Worm (Caenorhabditis elegans) whole organism, early embryonic: Measurements from ENCODE around the gene Y54G2A.52.

Experiments
- B0310.2 ChIP-seq: sonication (generic microtip); optimal IDR thresholded peaks from 2 replicates; lab custom pipeline; 2016; ENCODE audit warnings: mild to moderate bottlenecking, missing genetic modification characterization, missing compliant biosample characterization
- F13C5.2 ChIP-seq: sonication (generic microtip); optimal IDR thresholded peaks from 2 replicates; lab custom pipeline; 2017; ENCODE audit warnings: mild to moderate bottlenecking, missing genetic modification characterization, inconsistent platforms, missing compliant biosample characterization
- aly-1 ChIP-seq: sonication (generic microtip); optimal IDR thresholded peaks from 2 replicates; lab custom pipeline; 2016; ENCODE audit warnings: missing genetic modification characterization, missing compliant biosample characterization
- ama-1 ChIP-seq: fragments of 150-350 bp; optimal IDR thresholded peaks from 2 replicates; lab custom pipeline; 2014
- ceh-13 ChIP-seq: fragments of 200-800 bp; sonication (Bioruptor generic); optimal IDR thresholded peaks from 2 replicates; lab custom pipeline; 2018; ENCODE audit warnings: mild to moderate bottlenecking, missing genetic modification characterization, missing compliant biosample characterization
- ceh-36 ChIP-seq: sonication (generic microtip); optimal IDR thresholded peaks from 2 replicates; lab custom pipeline; 2016; ENCODE audit warnings: missing genetic modification characterization, inconsistent platforms, missing compliant biosample characterization
- ets-7 ChIP-seq: sonication (generic microtip); optimal IDR thresholded peaks from 2 replicates; lab custom pipeline; 2016; ENCODE audit warnings: missing genotype, missing genetic modification characterization, missing compliant biosample characterization
- flt-1 ChIP-seq: fragments of 200-800 bp; sonication (Bioruptor generic); IDR thresholded peaks from 2 replicates; pipeline ENCODE4 v1.3.6; 2022; ENCODE audit warnings: missing genetic modification characterization, missing compliant biosample characterization
- hmbx-1 ChIP-seq: sonication (generic microtip); optimal IDR thresholded peaks from 2 replicates; lab custom pipeline; 2016; ENCODE audit warnings: mild to moderate bottlenecking, missing genetic modification characterization, missing compliant biosample characterization
- hmg-4 ChIP-seq: fragments of 200-800 bp; sonication (Bioruptor generic); optimal IDR thresholded peaks from 2 replicates; lab custom pipeline; 2018; ENCODE audit warnings: mild to moderate bottlenecking, missing genetic modification characterization, missing compliant biosample characterization
- hnd-1 ChIP-seq: sonication (generic microtip); optimal IDR thresholded peaks from 2 replicates; lab custom pipeline; 2016; ENCODE audit warnings: missing genetic modification characterization, missing compliant biosample characterization
- pes-1 ChIP-seq: fragments of 200-800 bp; sonication (Bioruptor generic); IDR thresholded peaks from 2 replicates; pipeline ENCODE4 v1.3.6; 2022; ENCODE audit warnings: missing genetic modification reagents, missing genetic modification characterization, missing compliant biosample characterization
- scrt-1 ChIP-seq: fragments of 200-800 bp; sonication (Bioruptor generic); IDR thresholded peaks from 2 replicates; pipeline ENCODE4 v1.3.6; 2022; ENCODE audit warnings: missing genetic modification characterization, missing compliant biosample characterization
- sea-1 ChIP-seq: fragments of 200-800 bp; sonication (Bioruptor generic); conservative IDR thresholded peaks from 2 replicates; pipeline ENCODE4 v1.3.6; 2022; ENCODE audit warnings: missing genetic modification characterization, missing compliant biosample characterization
- tbx-11 ChIP-seq: fragments of 200-800 bp; sonication (Bioruptor generic); IDR thresholded peaks from 2 replicates; pipeline ENCODE4 v1.3.6; 2022; ENCODE audit warnings: missing genetic modification characterization, missing compliant biosample characterization
- tbx-37 ChIP-seq: fragments of 200-800 bp; sonication (Bioruptor generic); conservative IDR thresholded peaks from 2 replicates; pipeline ENCODE4 v1.3.6; 2022; ENCODE audit warnings: missing genetic modification reagents, missing genetic modification characterization, missing compliant biosample characterization
- tra-4 ChIP-seq: sonication (generic microtip); optimal IDR thresholded peaks from 2 replicates; lab custom pipeline; 2017; ENCODE audit warnings: missing genetic modification characterization, missing compliant biosample characterization

Y54G2A.52 gene

ce11 chrIV:2798339-2798738 lies at the start of gene Y54G2A.52:
TSS of gene Y54G2A.52 (minus strand) at chrIV:2798686.
- TF ChIP-seq aly-1 (tag; lab: Kevin White, UChicago), result no peak
- TF ChIP-seq sea-1 (GFP tag; lab: Robert Waterston, UW), result no peak
- TF ChIP-seq ceh-13, result no peak
- TF ChIP-seq tbx-37 (GFP tag; lab: Robert Waterston, UW), result no peak
- no peak for TF ChIP-seq pes-1 (GFP tag; lab: Robert Waterston, UW)
- TF ChIP-seq ets-7 (tag; lab: Kevin White, UChicago), result no peak
- TF ChIP-seq F13C5.2 (tag; lab: Kevin White, UChicago), result no peak
- no peak for TF ChIP-seq hnd-1 (tag; lab: Kevin White, UChicago)
- no peak for TF ChIP-seq tra-4
- no peak for TF ChIP-seq tbx-11 (GFP tag; lab: Robert Waterston, UW)
- no peak for TF ChIP-seq scrt-1 (GFP tag; lab: Robert Waterston, UW)

DNA sequence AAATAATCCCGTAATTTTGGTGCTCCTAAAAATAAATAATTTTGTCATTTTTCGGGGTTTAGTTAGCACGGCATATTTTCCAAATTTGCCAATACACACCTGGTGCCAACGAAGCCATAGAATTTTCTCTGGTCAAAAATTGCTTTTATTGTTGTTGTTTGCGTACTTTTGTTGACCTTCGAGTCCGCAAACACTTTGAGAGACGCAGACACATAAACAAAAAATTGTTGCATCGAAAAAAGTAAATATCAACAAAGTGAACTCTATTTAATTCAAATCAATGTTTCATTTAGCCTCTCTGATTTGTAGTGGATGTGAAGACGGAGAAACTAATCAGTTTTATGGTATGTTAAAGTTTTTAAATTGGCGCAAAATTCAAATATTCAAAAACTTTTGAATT lies 47.8 kb upstream of the Y54G2A.52 start, which contains the start of gene Y54G2A.40:
Gene Y54G2A.40 (plus strand): TSS at position 213 of the 400 bp plus-strand sequence.
- TF ChIP-seq ets-7 (tag; lab: Kevin White, UChicago) (no peak), tbx-11 (GFP tag; lab: Robert Waterston, UW) (no peak), ceh-13 (no peak), hmbx-1 (tag; lab: Kevin White, UChicago) (no peak), ama-1 (lab: Kevin White, UChicago) (no peak)

DNA sequence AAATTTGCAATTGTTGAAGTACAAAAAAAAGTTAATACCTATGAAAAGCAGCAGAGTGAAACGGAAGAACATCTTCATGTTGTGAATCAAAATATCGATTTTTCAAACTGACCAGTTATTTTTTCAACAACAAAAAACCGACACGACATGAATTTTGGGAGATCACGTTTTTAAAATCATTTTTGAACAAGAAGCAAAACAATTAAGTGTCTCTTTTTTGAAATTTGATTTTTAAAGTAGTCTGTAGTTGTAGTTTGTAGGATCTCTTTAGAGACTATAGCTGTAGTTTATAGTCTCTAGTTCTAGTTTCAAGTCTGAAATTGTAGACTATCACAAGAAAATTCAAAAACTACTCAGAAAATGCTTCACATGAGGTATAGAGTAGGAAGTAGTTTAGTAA lies 45.4 kb upstream of the Y54G2A.52 start, which contains the start of gene Y54G2A.15:
Gene Y54G2A.15 (minus strand): TSS at position 101 of the 400 bp plus-strand sequence.
- TF ChIP-seq tbx-37 (GFP tag; lab: Robert Waterston, UW) (no peak), ets-7 (tag; lab: Kevin White, UChicago) (no peak), scrt-1 (GFP tag; lab: Robert Waterston, UW) (no peak), F13C5.2 (tag; lab: Kevin White, UChicago) (no peak), ceh-13 (no peak), hmbx-1 (tag; lab: Kevin White, UChicago) (no peak), ama-1 (lab: Kevin White, UChicago) (no peak), aly-1 (tag; lab: Kevin White, UChicago) (no peak), flt-1 (GFP tag; lab: Robert Waterston, UW) (no peak), ceh-36 (tag; lab: Kevin White, UChicago) (no peak), tbx-11 (GFP tag; lab: Robert Waterston, UW) (no peak), pes-1 (GFP tag; lab: Robert Waterston, UW) (no peak), hnd-1 (tag; lab: Kevin White, UChicago) (no peak), B0310.2 (tag; lab: Kevin White, UChicago) (no peak), hmg-4 (no peak)

- no peak for TF ChIP-seq tra-4
- TF ChIP-seq ets-7 (tag; lab: Kevin White, UChicago), result no peak
- TF ChIP-seq flt-1 (GFP tag; lab: Robert Waterston, UW), result no peak
- TF ChIP-seq pes-1 (GFP tag; lab: Robert Waterston, UW), result no peak
- no peak for TF ChIP-seq F13C5.2 (tag; lab: Kevin White, UChicago)
- no peak for TF ChIP-seq ceh-36 (tag; lab: Kevin White, UChicago)
- TF ChIP-seq sea-1 (GFP tag; lab: Robert Waterston, UW), result no peak
- no peak for TF ChIP-seq tbx-11 (GFP tag; lab: Robert Waterston, UW)
- no peak for TF ChIP-seq ceh-13
- TF ChIP-seq hnd-1 (tag; lab: Kevin White, UChicago), result no peak
- no peak for TF ChIP-seq ama-1 (lab: Kevin White, UChicago)
- TF ChIP-seq hmg-4, result no peak
- TF ChIP-seq tbx-37 (GFP tag; lab: Robert Waterston, UW), result no peak
- TF ChIP-seq B0310.2 (tag; lab: Kevin White, UChicago), result no peak
- TF ChIP-seq aly-1 (tag; lab: Kevin White, UChicago), result no peak
- TF ChIP-seq scrt-1 (GFP tag; lab: Robert Waterston, UW), result no peak
These were observed 43.7 kb upstream of the Y54G2A.52 start, which contains the start of gene clec-84 for ce11 chrIV:2842162-2842561. TSS of gene clec-84 (plus strand) at chrIV:2842462.

DNA sequence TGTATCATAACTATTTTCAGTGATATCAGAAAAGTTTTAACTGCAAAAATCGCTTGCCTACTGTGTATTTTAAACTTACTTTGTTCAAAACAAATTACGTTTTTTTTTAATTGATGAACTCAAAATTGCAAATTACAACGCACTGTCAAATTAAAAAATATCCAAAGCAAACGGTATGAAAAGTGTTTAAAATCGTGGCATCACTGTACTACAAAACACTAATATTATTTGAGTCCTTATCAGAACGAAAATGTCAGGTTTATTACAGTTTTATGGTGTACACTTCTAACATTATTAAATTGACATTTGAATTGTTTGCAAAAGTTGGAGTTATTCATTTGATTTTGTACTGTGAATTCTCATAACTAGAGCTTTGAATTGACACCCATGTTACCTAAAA lies 42.8 kb upstream of the Y54G2A.52 start, which contains the start of gene clec-83:
Gene clec-83 (minus strand): TSS at position 213 of the 400 bp plus-strand sequence.
- TF ChIP-seq tbx-37 (GFP tag; lab: Robert Waterston, UW), result no peak
- TF ChIP-seq ceh-13, result no peak
- TF ChIP-seq ama-1 (lab: Kevin White, UChicago), result no peak
- TF ChIP-seq pes-1 (GFP tag; lab: Robert Waterston, UW), result no peak
- TF ChIP-seq ets-7 (tag; lab: Kevin White, UChicago), result no peak
- TF ChIP-seq tbx-11 (GFP tag; lab: Robert Waterston, UW), result no peak
- no peak for TF ChIP-seq ceh-36 (tag; lab: Kevin White, UChicago)
- TF ChIP-seq F13C5.2 (tag; lab: Kevin White, UChicago), result no peak
- TF ChIP-seq hmbx-1 (tag; lab: Kevin White, UChicago), result no peak
- TF ChIP-seq aly-1 (tag; lab: Kevin White, UChicago), result no peak

DNA sequence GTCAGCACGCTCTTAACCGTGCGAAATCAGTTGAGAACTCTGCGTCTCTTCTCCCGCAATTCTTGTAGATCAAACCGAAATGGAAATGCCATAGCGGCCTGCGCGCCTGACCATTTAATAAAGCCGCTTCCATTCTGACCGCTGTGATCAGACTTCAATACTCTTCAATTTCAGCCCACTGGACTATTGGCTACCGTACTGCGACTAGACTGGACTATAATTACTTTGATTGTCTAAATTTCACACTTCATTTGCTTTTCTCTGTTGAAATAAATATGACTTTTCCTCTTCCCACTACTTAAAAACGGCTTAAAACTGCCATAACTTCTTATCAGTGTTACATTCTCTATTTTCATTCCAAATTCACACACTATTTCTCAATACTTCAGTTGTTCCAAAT lies 39.8 kb upstream of the Y54G2A.52 start, which contains the start of gene Y54G2A.7:
Gene Y54G2A.7 (plus strand): TSS at position 301 of the 400 bp plus-strand sequence.
- no peak for TF ChIP-seq ets-7 (tag; lab: Kevin White, UChicago)
- no peak for TF ChIP-seq scrt-1 (GFP tag; lab: Robert Waterston, UW)
- TF ChIP-seq pes-1 (GFP tag; lab: Robert Waterston, UW), result no peak
- no peak for TF ChIP-seq hmg-4
- no peak for TF ChIP-seq F13C5.2 (tag; lab: Kevin White, UChicago)
- no peak for TF ChIP-seq tbx-11 (GFP tag; lab: Robert Waterston, UW)
- no peak for TF ChIP-seq tbx-37 (GFP tag; lab: Robert Waterston, UW)
- no peak for TF ChIP-seq ama-1 (lab: Kevin White, UChicago)
- TF ChIP-seq B0310.2 (tag; lab: Kevin White, UChicago), result no peak
- TF ChIP-seq hnd-1 (tag; lab: Kevin White, UChicago), result no peak
- TF ChIP-seq ceh-13, result no peak
- TF ChIP-seq aly-1 (tag; lab: Kevin White, UChicago), result no peak
- no peak for TF ChIP-seq sea-1 (GFP tag; lab: Robert Waterston, UW)
- no peak for TF ChIP-seq tra-4
- no peak for TF ChIP-seq hmbx-1 (tag; lab: Kevin White, UChicago)

DNA sequence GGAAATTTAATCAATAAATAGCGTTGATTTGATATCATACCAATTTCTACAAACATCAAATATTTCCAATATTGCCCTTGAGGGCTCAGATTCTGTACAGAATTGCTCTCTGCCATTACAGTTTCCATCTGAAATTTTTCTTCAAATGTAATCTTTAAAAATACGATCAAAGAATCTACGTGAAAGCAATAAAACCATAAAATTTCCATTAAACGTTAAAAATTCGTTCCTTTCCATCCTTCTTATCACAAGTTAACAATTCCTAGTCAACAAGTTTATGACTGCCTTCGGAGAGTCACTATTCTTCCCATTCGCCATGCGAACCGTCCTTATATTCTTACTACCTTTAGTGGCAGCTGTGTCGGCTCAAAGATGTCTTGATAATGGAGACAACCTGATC lies 36.9 kb upstream of the Y54G2A.52 start, which contains the start of gene clec-82:
Gene clec-82 (plus strand): TSS at position 301 of the 400 bp plus-strand sequence.
- TF ChIP-seq hmg-4 (no peak), ets-7 (tag; lab: Kevin White, UChicago) (no peak), hnd-1 (tag; lab: Kevin White, UChicago) (no peak), tra-4 (no peak), sea-1 (GFP tag; lab: Robert Waterston, UW) (no peak), tbx-11 (GFP tag; lab: Robert Waterston, UW) (no peak)
